Fruit fly (Drosophila melanogaster) whole organism, embryonic: ENCODE data around the gene Ugt36D1.

ENCODE experiments used
- Adf1 ChIP-seq: fragments of 200-800 bp; sonication (Bioruptor generic); IDR thresholded peaks from 2 replicates; pipeline ENCODE4 v1.3.6; 2022; ENCODE audit warnings: missing biosample characterization, missing genetic modification characterization
- CG10321 ChIP-seq: fragments of 200-800 bp; sonication (Bioruptor generic); IDR thresholded peaks from 2 replicates; pipeline ENCODE4 v1.3.6; 2022; ENCODE audit warnings: missing biosample characterization, missing genetic modification characterization
- CG11723 ChIP-seq: fragments of 200-800 bp; sonication (Bioruptor generic); optimal IDR thresholded peaks from 2 replicates; lab custom pipeline; 2017; ENCODE audit warnings: missing biosample characterization, mild to moderate bottlenecking, missing genetic modification characterization
- CG16813 ChIP-seq: fragments of 200-800 bp; sonication (Bioruptor generic); IDR thresholded peaks from 3 replicates; pipeline ENCODE4 v1.3.6; 2022; ENCODE audit warnings: missing biosample characterization, missing genetic modification characterization; ENCODE audit not compliant: partially characterized antibody
- CG1832 ChIP-seq: fragments of 200-800 bp; sonication (Bioruptor generic); optimal IDR thresholded peaks from 2 replicates; lab custom pipeline; 2017; ENCODE audit warnings: missing biosample characterization, mild to moderate bottlenecking, missing genetic modification characterization, inconsistent platforms
- CG2712 ChIP-seq: fragments of 200-800 bp; optimal IDR thresholded peaks from 3 replicates; lab custom pipeline; 2019; ENCODE audit warnings: missing biosample characterization, mild to moderate bottlenecking, missing genetic modification characterization, moderate library complexity
- CG31441 ChIP-seq: fragments of 200-800 bp; sonication (Bioruptor generic); IDR thresholded peaks from 2 replicates; pipeline ENCODE4 v1.3.6; 2022; ENCODE audit warnings: missing biosample characterization, missing genetic modification characterization
- CG33557 ChIP-seq: fragments of 200-800 bp; sonication (Bioruptor generic); optimal IDR thresholded peaks from 2 replicates; lab custom pipeline; 2019; ENCODE audit warnings: missing biosample characterization, mild to moderate bottlenecking, missing genetic modification characterization, moderate library complexity
- CG7963 ChIP-seq: fragments of 200-800 bp; sonication (Bioruptor generic); IDR thresholded peaks from 3 replicates; pipeline ENCODE4 v1.3.6; 2022; ENCODE audit warnings: missing biosample characterization, missing genetic modification characterization; ENCODE audit not compliant: partially characterized antibody
- CG8089 ChIP-seq: fragments of 200-800 bp; sonication (Bioruptor generic); optimal IDR thresholded peaks from 3 replicates; lab custom pipeline; 2016; ENCODE audit warnings: missing biosample characterization, missing genetic modification characterization
- CG8944 ChIP-seq: fragments of 200-800 bp; sonication (Bioruptor generic); optimal IDR thresholded peaks from 3 replicates; lab custom pipeline; 2016; ENCODE audit warnings: missing biosample characterization, missing genetic modification characterization
- D ChIP-seq, 2 experiments: fragments of 200-800 bp in 1 of 2; fragments of >200 bp in 1 of 2; sonication (Bioruptor generic) in 1 of 2; optimal IDR thresholded peaks; 2 replicates in 1 of 2; 3 replicates in 1 of 2; lab custom pipeline; 2017; ENCODE audit warnings: mild to moderate bottlenecking in 1 of 2, missing biosample characterization in 1 of 2, missing genetic modification characterization in 1 of 2, missing genetic modification reagents in 1 of 2
- D19B ChIP-seq: fragments of 200-800 bp; sonication (Bioruptor generic); optimal IDR thresholded peaks from 2 replicates; lab custom pipeline; 2017; ENCODE audit warnings: missing biosample characterization, mild to moderate bottlenecking, missing genetic modification characterization
- Deaf1 ChIP-seq: fragments of 200-800 bp; optimal IDR thresholded peaks from 3 replicates; lab custom pipeline; 2019; ENCODE audit warnings: missing biosample characterization, mild to moderate bottlenecking, missing genetic modification characterization, moderate library complexity
- Elba2 ChIP-seq: fragments of 200-800 bp; sonication (Bioruptor generic); optimal IDR thresholded peaks from 3 replicates; lab custom pipeline; 2016; ENCODE audit warnings: missing biosample characterization, missing genetic modification characterization
- HmgD ChIP-seq: fragments of 200-800 bp; sonication (Bioruptor generic); optimal IDR thresholded peaks from 3 replicates; lab custom pipeline; 2016; ENCODE audit warnings: missing biosample characterization, missing genetic modification characterization
- Hr78 ChIP-seq, 2 experiments: fragments of 200-800 bp in 1 of 2; fragments of >200 bp in 1 of 2; sonication (Bioruptor generic) in 1 of 2; optimal IDR thresholded peaks; 2 replicates each; lab custom pipeline; 2017 to 2019; ENCODE audit warnings: missing biosample characterization in 2 of 2, missing genetic modification characterization in 2 of 2, mild to moderate bottlenecking in 1 of 2, moderate library complexity in 1 of 2
- Jarid2 ChIP-seq: fragments of 200-800 bp; sonication (Bioruptor generic); optimal IDR thresholded peaks from 3 replicates; lab custom pipeline; 2017; ENCODE audit warnings: mild to moderate bottlenecking, missing biosample characterization, missing genetic modification reagents, missing genetic modification characterization
- Med ChIP-seq: fragments of 200-800 bp; sonication (Bioruptor generic); peaks from one replicate; lab custom pipeline; 2016; ENCODE audit warnings: missing biosample characterization, missing genetic modification characterization, mild to moderate bottlenecking, inconsistent platforms, moderate library complexity
- Nf-YA ChIP-seq: fragments of 200-800 bp; sonication (Bioruptor generic); IDR thresholded peaks from 2 replicates; pipeline ENCODE4 v1.3.6; 2022; ENCODE audit warnings: missing biosample characterization, missing genetic modification characterization
- Nf-YB ChIP-seq: fragments of 200-800 bp; sonication (Bioruptor generic); optimal IDR thresholded peaks from 3 replicates; lab custom pipeline; 2019; ENCODE audit warnings: missing biosample characterization, mild to moderate bottlenecking, missing genetic modification characterization, moderate library complexity
- Nf-YC ChIP-seq: fragments of 200-800 bp; optimal IDR thresholded peaks from 3 replicates; lab custom pipeline; 2019; ENCODE audit warnings: missing biosample characterization, mild to moderate bottlenecking, missing genetic modification characterization, moderate library complexity
- Ravus ChIP-seq: fragments of 200-800 bp; sonication (Bioruptor generic); IDR thresholded peaks from 2 replicates; pipeline ENCODE4 v1.3.6; 2022; ENCODE audit warnings: missing biosample characterization, missing genetic modification characterization
- Sry-δ ChIP-seq: fragments of 200-800 bp; sonication (Bioruptor generic); optimal IDR thresholded peaks from 2 replicates; lab custom pipeline; 2016; ENCODE audit warnings: missing biosample characterization, missing genetic modification characterization
- Stat92E ChIP-seq, 3 experiments: fragments of >200 bp in 2 of 3; fragments of 200-800 bp in 1 of 3; sonication (Bioruptor generic) in 1 of 3; optimal IDR thresholded peaks; 2 replicates each; lab custom pipeline; 2017 to 2019; ENCODE audit warnings: missing biosample characterization in 3 of 3, missing genetic modification characterization in 3 of 3, mild to moderate bottlenecking in 1 of 3, moderate library complexity in 1 of 3
- Trl ChIP-seq, 3 experiments: fragments of >200 bp in 2 of 3; fragments of 200-800 bp in 1 of 3; sonication (Bioruptor generic) in 1 of 3; optimal IDR thresholded peaks; 2 replicates in 1 of 3; 3 replicates in 2 of 3; lab custom pipeline; 2016 to 2017; ENCODE audit warnings: missing biosample characterization in 1 of 3, missing genetic modification characterization in 1 of 3
- abd-A ChIP-seq: fragments of 200-800 bp; sonication (Bioruptor generic); optimal IDR thresholded peaks from 3 replicates; lab custom pipeline; 2019; ENCODE audit warnings: missing biosample characterization, mild to moderate bottlenecking, missing genetic modification characterization, moderate library complexity
- bsh ChIP-seq, 2 experiments: fragments of 200-800 bp; sonication (Bioruptor generic); optimal IDR thresholded peaks; 2 replicates each; lab custom pipeline; 2017 to 2018; ENCODE audit warnings: mild to moderate bottlenecking in 2 of 2, missing biosample characterization in 2 of 2, missing genetic modification characterization in 2 of 2, moderate library complexity in 1 of 2
- cad ChIP-seq: fragments of >200 bp; optimal IDR thresholded peaks from 2 replicates; lab custom pipeline; 2017; ENCODE audit warnings: missing biosample characterization, missing genetic modification characterization
- cg ChIP-seq: fragments of 200-800 bp; sonication (Bioruptor generic); optimal IDR thresholded peaks from 3 replicates; lab custom pipeline; 2019; ENCODE audit warnings: missing biosample characterization, mild to moderate bottlenecking, missing genetic modification characterization, moderate library complexity
- chinmo ChIP-seq: fragments of 200-800 bp; sonication (Bioruptor generic); IDR thresholded peaks from 4 replicates; pipeline ENCODE4 v1.3.6; 2022; ENCODE audit warnings: missing biosample characterization, missing genetic modification characterization; ENCODE audit not compliant: partially characterized antibody
- crol ChIP-seq: fragments of 200-800 bp; sonication (Bioruptor generic); IDR thresholded peaks from 2 replicates; pipeline ENCODE4 v1.3.6; 2022; ENCODE audit warnings: missing biosample characterization, missing genetic modification characterization
- en ChIP-seq: fragments of 200-800 bp; sonication (Bioruptor generic); optimal IDR thresholded peaks from 2 replicates; lab custom pipeline; 2016; ENCODE audit warnings: missing biosample characterization, missing genetic modification characterization
- ewg ChIP-seq: fragments of 200-800 bp; sonication (Bioruptor generic); optimal IDR thresholded peaks from 3 replicates; lab custom pipeline; 2017; ENCODE audit warnings: mild to moderate bottlenecking, missing biosample characterization, missing genetic modification reagents, missing genetic modification characterization
- grn ChIP-seq: fragments of 200-800 bp; sonication (Bioruptor generic); optimal IDR thresholded peaks from 3 replicates; lab custom pipeline; 2017; ENCODE audit warnings: missing biosample characterization, missing genetic modification characterization
- insv ChIP-seq, 2 experiments: fragments of 200-800 bp; sonication (Bioruptor generic); optimal IDR thresholded peaks; 3 replicates each; lab custom pipeline; 2016 to 2018; ENCODE audit warnings: missing biosample characterization in 2 of 2, missing genetic modification characterization in 2 of 2
- inv ChIP-seq: fragments of 200-800 bp; sonication (Bioruptor generic); IDR thresholded peaks from 2 replicates; pipeline ENCODE4 v1.3.6; 2022; ENCODE audit warnings: missing biosample characterization, missing genetic modification characterization; ENCODE audit not compliant: partially characterized antibody
- pros ChIP-seq: fragments of 200-800 bp; sonication (Bioruptor generic); optimal IDR thresholded peaks from 3 replicates; lab custom pipeline; 2019; ENCODE audit warnings: missing biosample characterization, mild to moderate bottlenecking, missing genetic modification characterization, moderate library complexity
- run ChIP-seq: fragments of 200-800 bp; sonication (Bioruptor generic); optimal IDR thresholded peaks from 3 replicates; lab custom pipeline; 2018; ENCODE audit warnings: missing biosample characterization, mild to moderate bottlenecking, missing genetic modification characterization
- sens ChIP-seq: fragments of 200-800 bp; sonication (Bioruptor generic); peaks from one replicate; lab custom pipeline; 2016; ENCODE audit warnings: missing biosample characterization, missing genetic modification characterization
- seq ChIP-seq: fragments of 200-800 bp; sonication (Bioruptor generic); IDR thresholded peaks from 2 replicates; pipeline ENCODE4 v1.3.6; 2022; ENCODE audit warnings: missing biosample characterization, missing genetic modification characterization
- sna ChIP-seq: fragments of 200-800 bp; sonication (Bioruptor generic); IDR thresholded peaks from 2 replicates; pipeline ENCODE4 v1.3.6; 2022; ENCODE audit warnings: missing biosample characterization, missing genetic modification characterization; ENCODE audit not compliant: partially characterized antibody
- tll ChIP-seq, 2 experiments: fragments of 200-800 bp in 1 of 2; fragments of >200 bp in 1 of 2; sonication (Bioruptor generic) in 1 of 2; optimal IDR thresholded peaks; 2 replicates each; lab custom pipeline; 2017 to 2019; ENCODE audit warnings: missing biosample characterization in 2 of 2, missing genetic modification characterization in 2 of 2, mild to moderate bottlenecking in 1 of 2, moderate library complexity in 1 of 2
- vfl ChIP-seq: fragments of 200-800 bp; sonication (Bioruptor generic); optimal IDR thresholded peaks from 2 replicates; lab custom pipeline; 2016; ENCODE audit warnings: missing biosample characterization, missing genetic modification characterization
- yki ChIP-seq: fragments of >200 bp; optimal IDR thresholded peaks from 3 replicates; lab custom pipeline; 2018
- zen ChIP-seq: fragments of 200-800 bp; sonication (Bioruptor generic); optimal IDR thresholded peaks from 3 replicates; lab custom pipeline; 2018; ENCODE audit warnings: missing biosample characterization, mild to moderate bottlenecking, missing genetic modification characterization, moderate library complexity

Ugt36D1 gene

dm6 chr2L:18782936-18783335 is 40.4 kb upstream of the Ugt36D1 start:
- TF ChIP-seq CG8089, result no peak
- TF ChIP-seq insv (GFP tag; optimal IDR thresholded peaks at IDR 0.05; lab: Kevin White, UChicago), result peak; percentile 95 to 98
- TF ChIP-seq Nf-YC (tag; lab: Kevin White, UChicago), result peak; percentile 95
- no peak for TF ChIP-seq vfl (GFP tag; lab: Kevin White, UChicago)
- peak; percentile 66 to 85 for TF ChIP-seq tll (GFP tag; optimal IDR thresholded peaks at IDR 0.05; lab: Kevin White, UChicago)
- peak; percentile 55 for TF ChIP-seq seq (GFP tag; lab: Robert Waterston, UW)
- TF ChIP-seq CG2712 (tag; lab: Kevin White, UChicago), result no peak
- no peak for TF ChIP-seq bsh (GFP tag; optimal IDR thresholded peaks at IDR 0.05; lab: Kevin White, UChicago)
- 0 out of 4 replicates have a peak, but pooled peaks have one; percentile 17 for TF ChIP-seq chinmo (GFP tag; lab: Robert Waterston, UW)
- no peak for TF ChIP-seq CG7963
- TF ChIP-seq grn (GFP tag; lab: Kevin White, UChicago), result peak; percentile 47
- TF ChIP-seq ewg, result peak; percentile 24
- no peak for TF ChIP-seq CG11723 (GFP tag; lab: Kevin White, UChicago)
- TF ChIP-seq CG8944 (GFP tag; lab: Kevin White, UChicago), result no peak
- TF ChIP-seq zen (tag; lab: Kevin White, UChicago), result peak; percentile 88
- no peak for TF ChIP-seq Hr78 (GFP tag; optimal IDR thresholded peaks at IDR 0.05; lab: Kevin White, UChicago)
- peak; percentile 95 for TF ChIP-seq Nf-YB
- TF ChIP-seq CG1832 (GFP tag; lab: Kevin White, UChicago), result peak; percentile 88
- peak; percentile 29 for TF ChIP-seq Elba2
- TF ChIP-seq Deaf1, result peak; percentile 33
- peak; percentile 92 for TF ChIP-seq D (optimal IDR thresholded peaks at IDR 0.05; lab: Kevin White, UChicago)
- TF ChIP-seq D (GFP tag; optimal IDR thresholded peaks at IDR 0.05; lab: Kevin White, UChicago), result no peak
- TF ChIP-seq HmgD (GFP tag; lab: Kevin White, UChicago), result no peak
- peak; percentile 61 for TF ChIP-seq CG10321
- TF ChIP-seq crol (GFP tag; lab: Robert Waterston, UW), result peak; percentile 3; the same call in 1 of the 2 replicates
- TF ChIP-seq cg (GFP tag; lab: Kevin White, UChicago), result peak; percentile 40
- peak; percentile 74 for TF ChIP-seq sens (GFP tag; lab: Kevin White, UChicago)
- peak; percentile 84 for TF ChIP-seq yki
- peak; percentile 74 to 97 for TF ChIP-seq Trl (optimal IDR thresholded peaks at IDR 0.05; lab: Kevin White, UChicago)
- peak; percentile 12 for TF ChIP-seq Trl (GFP tag; optimal IDR thresholded peaks at IDR 0.05; lab: Kevin White, UChicago)
- peak; percentile 63 for TF ChIP-seq Ravus (GFP tag; lab: Robert Waterston, UW)
- peak; percentile 88 for TF ChIP-seq pros (GFP tag; lab: Kevin White, UChicago)
- TF ChIP-seq Sry-δ (GFP tag; lab: Kevin White, UChicago), result no peak

dm6 chr2L:18783357-18784040 is 39.8 kb upstream of the Ugt36D1 start:
- peak; percentile 94 for TF ChIP-seq Nf-YB
- TF ChIP-seq CG16813 (GFP tag; lab: Robert Waterston, UW), result no peak
- peak; percentile 30 for TF ChIP-seq sens (GFP tag; lab: Kevin White, UChicago)
- no peak for TF ChIP-seq CG33557 (GFP tag; lab: Kevin White, UChicago)
- peak; percentile 50 for TF ChIP-seq Deaf1
- TF ChIP-seq Med (GFP tag; lab: Kevin White, UChicago), result peak; percentile 61
- peak; percentile 24 for TF ChIP-seq Jarid2 (GFP tag; lab: Kevin White, UChicago)
- TF ChIP-seq abd-A, result peak; percentile 74
- TF ChIP-seq Stat92E (GFP tag; optimal IDR thresholded peaks at IDR 0.05; lab: Kevin White, UChicago), result no peak
- TF ChIP-seq Adf1 (GFP tag; lab: Robert Waterston, UW), result peak; percentile 19; the same call in 1 of the 2 replicates
- no peak for TF ChIP-seq en
- TF ChIP-seq sna (GFP tag; lab: Robert Waterston, UW), result no peak
- 0 out of 2 replicates have a peak, but pooled peaks have one; percentile 39 for TF ChIP-seq CG10321
- no peak for TF ChIP-seq D19B (GFP tag; lab: Kevin White, UChicago)
- TF ChIP-seq cad, result peak; percentile 9
- 0 out of 2 replicates have a peak, but pooled peaks have one; percentile 17 for TF ChIP-seq Nf-YA (GFP tag; lab: Robert Waterston, UW)
- TF ChIP-seq zen (tag; lab: Kevin White, UChicago), result peak; percentile 1
- TF ChIP-seq Nf-YC (tag; lab: Kevin White, UChicago), result peak; percentile 92
- TF ChIP-seq CG31441, result no peak
- TF ChIP-seq inv, result no peak
- peak; percentile 82 for TF ChIP-seq crol (GFP tag; lab: Robert Waterston, UW)
- peak; percentile 28 for TF ChIP-seq ewg
- peak; percentile 5 for TF ChIP-seq run
